Fruit fly (Drosophila melanogaster): ENCODE data around the gene Or85e.

Or85e gene

DNA sequence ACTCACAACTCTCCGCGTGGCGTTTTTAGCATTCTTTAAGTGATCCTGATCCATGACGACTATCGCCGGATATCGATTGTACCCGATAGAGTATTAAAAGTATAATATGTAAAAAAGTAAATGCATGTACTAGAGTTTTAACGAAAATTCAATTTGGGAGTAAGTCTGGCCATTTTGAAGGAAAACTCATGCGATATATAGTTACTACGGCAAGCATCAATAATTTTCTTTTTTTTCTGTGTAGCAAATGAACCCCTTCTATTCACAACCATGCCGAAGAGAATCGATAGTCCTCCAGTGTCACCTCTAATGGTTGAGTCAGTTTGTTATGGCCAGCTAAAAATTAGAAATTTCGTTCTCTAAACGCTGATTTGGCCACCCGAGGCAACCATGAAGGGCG lies 17.1 kb upstream of the Or85e start, which contains the start of the genes Sys1 and Dhod (continued):
- peak; percentile 33 for TF ChIP-seq CG1792 (GFP tag; optimal IDR thresholded peaks at IDR 0.05)
- peak; percentile 58 for TF ChIP-seq CG16863 (GFP tag; optimal IDR thresholded peaks at IDR 0.05)
- peak; percentile 85 for TF ChIP-seq CG9932 (GFP tag; IDR thresholded peaks at IDR 0.05)
- TF ChIP-seq danr (GFP tag; IDR thresholded peaks at IDR 0.05) = no peak
- TF ChIP-seq nerfin-2 (GFP tag; IDR thresholded peaks at IDR 0.05; ENCODE audit: partially characterized antibody) = peak; percentile 64; the same call in 1 of the 2 replicates
- TF ChIP-seq inv (GFP tag; IDR thresholded peaks at IDR 0.05; ENCODE audit: partially characterized antibody) = peak; percentile 78
- TF ChIP-seq CG3407 (GFP tag; optimal IDR thresholded peaks at IDR 0.05) = no peak
- TF ChIP-seq tap (tag; optimal IDR thresholded peaks at IDR 0.05) = peak; percentile 28
- peak; percentile 76 for TF ChIP-seq CG32532 (GFP tag; IDR thresholded peaks at IDR 0.05)
- no peak for TF ChIP-seq CG8089 (GFP tag; optimal IDR thresholded peaks at IDR 0.05)
- TF ChIP-seq CG11456 (GFP tag; IDR thresholded peaks at IDR 0.05) = peak; percentile 67; the same call in 2 of the 3 replicates
- TF ChIP-seq Optix (GFP tag; IDR thresholded peaks at IDR 0.05) = peak; percentile 38; the same call in 1 of the 3 replicates
- TF ChIP-seq jigr1 (GFP tag; IDR thresholded peaks at IDR 0.05) = no peak
- peak; percentile 63 for TF ChIP-seq CG3847 (GFP tag; IDR thresholded peaks at IDR 0.05)
- TF ChIP-seq lola (GFP tag; optimal IDR thresholded peaks at IDR 0.05) = peak in 1 of 3 experiments; percentile 47
- no peak for TF ChIP-seq Mrtf (GFP tag; IDR thresholded peaks at IDR 0.05)
- TF ChIP-seq wor (GFP tag; IDR thresholded peaks at IDR 0.05) = peak; percentile 27; the same call in 1 of the 2 replicates
- no peak for TF ChIP-seq sqz (GFP tag; optimal IDR thresholded peaks at IDR 0.05)
- peak; percentile 59 for TF ChIP-seq CG7839 (tag; optimal IDR thresholded peaks at IDR 0.05)
- peak; percentile 47 for TF ChIP-seq Six4 (GFP tag; optimal IDR thresholded peaks at IDR 0.05)
- TF ChIP-seq CG5180 (GFP tag; optimal IDR thresholded peaks at IDR 0.05) = no peak
- peak; percentile 31 for TF ChIP-seq stwl (tag; optimal IDR thresholded peaks at IDR 0.05)
- TF ChIP-seq CG1603 (tag; optimal IDR thresholded peaks at IDR 0.05) = peak; percentile 65
- peak; percentile 49; the same call in 1 of the 2 replicates for TF ChIP-seq CG8765 (GFP tag; IDR thresholded peaks at IDR 0.05)
- TF ChIP-seq CG10462 (GFP tag; optimal IDR thresholded peaks at IDR 0.05) = peak; percentile 36
- no peak for TF ChIP-seq bigmax (GFP tag; optimal IDR thresholded peaks at IDR 0.05)
- TF ChIP-seq otp (GFP tag; IDR thresholded peaks at IDR 0.05) = peak; percentile 69; the same call in 2 of the 3 replicates
- TF ChIP-seq Mes4 (GFP tag; optimal IDR thresholded peaks at IDR 0.05) = no peak
- TF ChIP-seq jumu (GFP tag; optimal IDR thresholded peaks at IDR 0.05) = peak; percentile 77
- TF ChIP-seq shn (GFP tag; optimal IDR thresholded peaks at IDR 0.05) = peak; percentile 49
- peak; percentile 23 for TF ChIP-seq repo (GFP tag; optimal IDR thresholded peaks at IDR 0.05)
- TF ChIP-seq CG17568 (GFP tag; optimal IDR thresholded peaks at IDR 0.05) = no peak
- peak; percentile 74 for TF ChIP-seq phol (tag; optimal IDR thresholded peaks at IDR 0.05)
- no peak for TF ChIP-seq run (tag; optimal IDR thresholded peaks at IDR 0.05)
- TF ChIP-seq CHES-1-like (GFP tag; optimal IDR thresholded peaks at IDR 0.05) = peak; percentile 65
- TF ChIP-seq BEAF-32 (GFP tag; optimal IDR thresholded peaks at IDR 0.05) = peak; percentile 86
- no peak for TF ChIP-seq nau (GFP tag; optimal IDR thresholded peaks at IDR 0.05)
- TF ChIP-seq CG7928 (GFP tag; optimal IDR thresholded peaks at IDR 0.05) = peak; percentile 69
- peak; percentile 46 for TF ChIP-seq CG13123 (GFP tag; optimal IDR thresholded peaks at IDR 0.05)
- TF ChIP-seq unpg (GFP tag; optimal IDR thresholded peaks at IDR 0.05) = peak; percentile 40
- peak; percentile 77 for TF ChIP-seq Rfx (GFP tag; IDR thresholded peaks at IDR 0.05)
- TF ChIP-seq Lim3 (GFP tag; IDR thresholded peaks at IDR 0.05) = no peak
- peak; percentile 61 for TF ChIP-seq CG12744 (GFP tag; optimal IDR thresholded peaks at IDR 0.05)
- TF ChIP-seq MTF-1 (GFP tag; optimal IDR thresholded peaks at IDR 0.05; ENCODE audit: borderline replicate concordance) = no peak
- peak; percentile 25 for TF ChIP-seq CG18476 (GFP tag; optimal IDR thresholded peaks at IDR 0.05)
- TF ChIP-seq CG17359 (tag; optimal IDR thresholded peaks at IDR 0.05) = peak; percentile 61
- peak; percentile 48 for TF ChIP-seq Mad (GFP tag; optimal IDR thresholded peaks at IDR 0.05)
- peak; percentile 35; the same call in 1 of the 3 replicates for TF ChIP-seq B-H1 (GFP tag; IDR thresholded peaks at IDR 0.05)
- peak; percentile 75 for TF ChIP-seq Antp (GFP tag; optimal IDR thresholded peaks at IDR 0.05)
- 0 out of 3 replicates have a peak, but pooled peaks have one; percentile 40 for TF ChIP-seq CG11093 (GFP tag; IDR thresholded peaks at IDR 0.05)

Measured in whole organism, embryonic.